Fruit fly (Drosophila melanogaster): ENCODE data around the gene Kcmf1.
A peak's percentile ranks its signal among the peaks of the same experiment; 100 is the strongest.

The Kcmf1 gene

dm6 chr3R:9048466-9049072, 33.9 kb upstream of the Kcmf1 start, which contains the start of gene Mst85C (continued):
- TF ChIP-seq YL-1 (GFP tag; optimal IDR thresholded peaks at IDR 0.05) (peak; percentile 15), Hr51 (GFP tag; optimal IDR thresholded peaks at IDR 0.05) (no peak), phol (tag; optimal IDR thresholded peaks at IDR 0.05) (no peak), knrl (GFP tag; IDR thresholded peaks at IDR 0.05; ENCODE audit: partially characterized antibody) (no peak), Vsx1 (GFP tag; optimal IDR thresholded peaks at IDR 0.05) (peak; percentile 39), Mad (GFP tag; optimal IDR thresholded peaks at IDR 0.05) (no peak), CG2875 (GFP tag; optimal IDR thresholded peaks at IDR 0.05) (peak; percentile 7), dpn (GFP tag; optimal IDR thresholded peaks at IDR 0.05) (no peak), CG10209 (GFP tag; optimal IDR thresholded peaks at IDR 0.05) (no peak), lab (GFP tag; optimal IDR thresholded peaks at IDR 0.05) (no peak), fd64A (GFP tag; optimal IDR thresholded peaks at IDR 0.05) (peak; percentile 8), kah (GFP tag; optimal IDR thresholded peaks at IDR 0.05) (peak; percentile 38), CG7372 (GFP tag; IDR thresholded peaks at IDR 0.05) (no peak), shn (GFP tag; optimal IDR thresholded peaks at IDR 0.05) (no peak), Usf (GFP tag; optimal IDR thresholded peaks at IDR 0.05) (no peak), ewg (GFP tag; optimal IDR thresholded peaks at IDR 0.05) (peak; percentile 26), CG14667 (GFP tag; IDR thresholded peaks at IDR 0.05) (no peak), caup (GFP tag; optimal IDR thresholded peaks at IDR 0.05; ENCODE audit: severe bottlenecking) (no peak), bsh (GFP tag; optimal IDR thresholded peaks at IDR 0.05) (no peak), Dll (GFP tag; IDR thresholded peaks at IDR 0.05; ENCODE audit: partially characterized antibody) (no peak), CG1233 (GFP tag; optimal IDR thresholded peaks at IDR 0.05) (no peak), CG8290 (GFP tag; optimal IDR thresholded peaks at IDR 0.05) (no peak), CG8290 (tag; optimal IDR thresholded peaks at IDR 0.05) (peak in 1 of 2 experiments; percentile 14), pzg (GFP tag; optimal IDR thresholded peaks at IDR 0.05) (no peak), CG1603 (tag; optimal IDR thresholded peaks at IDR 0.05) (peak; percentile 13), exex (tag; optimal IDR thresholded peaks at IDR 0.05) (peak; percentile 65), crp (GFP tag; optimal IDR thresholded peaks at IDR 0.05) (peak in 1 of 2 experiments; percentile 50), bab2 (GFP tag; optimal IDR thresholded peaks at IDR 0.05) (no peak), Blimp-1 (GFP tag; optimal IDR thresholded peaks at IDR 0.05) (peak; percentile 20), MESR4 (GFP tag; optimal IDR thresholded peaks at IDR 0.05) (peak; percentile 62), crol (GFP tag; IDR thresholded peaks at IDR 0.05) (no peak)

- TF ChIP-seq oc (tag; optimal IDR thresholded peaks at IDR 0.05) = peak; percentile 45
- TF ChIP-seq unpg (GFP tag; optimal IDR thresholded peaks at IDR 0.05) = peak; percentile 61
- peak; percentile 74 for TF ChIP-seq CG10267 (tag; optimal IDR thresholded peaks at IDR 0.05)
- no peak for TF ChIP-seq CG17328 (GFP tag; IDR thresholded peaks at IDR 0.05)
- TF ChIP-seq sens (GFP tag) = peak; percentile 66
- TF ChIP-seq slbo (GFP tag; IDR thresholded peaks at IDR 0.05) = no peak
- peak; percentile 99 for TF ChIP-seq CG12769 (tag; optimal IDR thresholded peaks at IDR 0.05)
- TF ChIP-seq Opbp (GFP tag; IDR thresholded peaks at IDR 0.05; ENCODE audit: partially characterized antibody) = no peak
- TF ChIP-seq CG2712 (tag; optimal IDR thresholded peaks at IDR 0.05) = peak; percentile 91
- TF ChIP-seq ac (GFP tag; optimal IDR thresholded peaks at IDR 0.05) = no peak
- peak; percentile 77 for TF ChIP-seq CG15601 (tag; optimal IDR thresholded peaks at IDR 0.05)
- no peak for TF ChIP-seq NC2α (GFP tag; optimal IDR thresholded peaks at IDR 0.05)
- TF ChIP-seq CG18011 (GFP tag; optimal IDR thresholded peaks at IDR 0.05) = no peak
- TF ChIP-seq cato (GFP tag; optimal IDR thresholded peaks at IDR 0.05; ENCODE audit: borderline replicate concordance) = peak; percentile 36
- TF ChIP-seq H2.0 (GFP tag; IDR thresholded peaks at IDR 0.05) = no peak
- no peak for TF ChIP-seq hth (optimal IDR thresholded peaks at IDR 0.05)
- no peak for TF ChIP-seq ci (GFP tag; IDR thresholded peaks at IDR 0.05)
- TF ChIP-seq CG2875 (GFP tag; optimal IDR thresholded peaks at IDR 0.05) = peak; percentile 11
Observed at dm6 chr3R:9047561-9048465, 33.1 kb upstream of the Kcmf1 start, which contains the start of gene Rel. TSS of gene Rel (minus strand) at chr3R:9047977.
